Fruit fly (Drosophila melanogaster): ENCODE data around the gene CG43445.

Gene CG43445

dm6 chr3R:17943359-17944232, 32.4 kb downstream of the CG43445 start (continued):
- TF ChIP-seq CG15011 (GFP tag; optimal IDR thresholded peaks at IDR 0.05) (no peak), CG10565 (GFP tag; optimal IDR thresholded peaks at IDR 0.05) (no peak), gem (tag; optimal IDR thresholded peaks at IDR 0.05) (peak; percentile 74), D19B (GFP tag; optimal IDR thresholded peaks at IDR 0.05) (peak; percentile 13), CG11093 (GFP tag; IDR thresholded peaks at IDR 0.05) (no peak), disco-r (GFP tag; optimal IDR thresholded peaks at IDR 0.05) (peak; percentile 2), Bteb2 (GFP tag; optimal IDR thresholded peaks at IDR 0.05) (no peak), cg (GFP tag; optimal IDR thresholded peaks at IDR 0.05) (no peak), bcd (GFP tag; optimal IDR thresholded peaks at IDR 0.05) (peak; percentile 42), rib (GFP tag; IDR thresholded peaks at IDR 0.05) (no peak), trem (tag; optimal IDR thresholded peaks at IDR 0.05) (no peak), CG10267 (tag; optimal IDR thresholded peaks at IDR 0.05) (peak; percentile 27), CHES-1-like (GFP tag; optimal IDR thresholded peaks at IDR 0.05) (peak; percentile 45), CG9817 (tag; optimal IDR thresholded peaks at IDR 0.05) (peak; percentile 25), CG18599 (GFP tag; optimal IDR thresholded peaks at IDR 0.05) (peak; percentile 66), dimm (GFP tag; IDR thresholded peaks at IDR 0.05) (no peak), Dbx (GFP tag; IDR thresholded peaks at IDR 0.05) (no peak), CG7556 (GFP tag; optimal IDR thresholded peaks at IDR 0.05) (peak; percentile 60), CG1233 (GFP tag; optimal IDR thresholded peaks at IDR 0.05) (peak; percentile 37), H2.0 (GFP tag; IDR thresholded peaks at IDR 0.05) (0 out of 2 replicates have a peak, but pooled peaks have one; percentile 6), corto (GFP tag; optimal IDR thresholded peaks at IDR 0.05) (no peak), run (tag; optimal IDR thresholded peaks at IDR 0.05) (no peak), Abd-B (GFP tag; optimal IDR thresholded peaks at IDR 0.05) (peak; percentile 32), mirr (GFP tag; optimal IDR thresholded peaks at IDR 0.05) (no peak), CG32532 (GFP tag; IDR thresholded peaks at IDR 0.05) (peak; percentile 43; the same call in 1 of the 2 replicates), MTF-1 (GFP tag; optimal IDR thresholded peaks at IDR 0.05; ENCODE audit: borderline replicate concordance) (no peak), Mad (GFP tag; optimal IDR thresholded peaks at IDR 0.05) (peak; percentile 6), sc (optimal IDR thresholded peaks at IDR 0.05) (no peak), sc (GFP tag; optimal IDR thresholded peaks at IDR 0.05) (peak; percentile 37), Scr (GFP tag; IDR thresholded peaks at IDR 0.05; ENCODE audit: partially characterized antibody) (0 out of 2 replicates have a peak, but pooled peaks have one; percentile 22), CG3163 (GFP tag; optimal IDR thresholded peaks at IDR 0.05) (peak; percentile 99), ssp (GFP tag; IDR thresholded peaks at IDR 0.05) (no peak), prd (optimal IDR thresholded peaks at IDR 0.05) (no peak), prd (GFP tag; IDR thresholded peaks at IDR 0.05) (peak; percentile 60), CG6791 (GFP tag; IDR thresholded peaks at IDR 0.05; ENCODE audit: partially characterized antibody) (no peak), Dip3 (GFP tag; optimal IDR thresholded peaks at IDR 0.05) (no peak), CG2712 (tag; optimal IDR thresholded peaks at IDR 0.05) (peak; percentile 70), pros (GFP tag; optimal IDR thresholded peaks at IDR 0.05) (no peak), trh (GFP tag; optimal IDR thresholded peaks at IDR 0.05) (no peak), ase (GFP tag; IDR thresholded peaks at IDR 0.05) (no peak), amos (GFP tag; IDR thresholded peaks at IDR 0.05; ENCODE audit: partially characterized antibody) (no peak; the same call in 1 of the 2 replicates), Hmr (GFP tag; optimal IDR thresholded peaks at IDR 0.05) (peak; percentile 49), Aef1 (GFP tag; IDR thresholded peaks at IDR 0.05) (no peak), CG3726 (GFP tag; IDR thresholded peaks at IDR 0.05) (no peak), usp (GFP tag; optimal IDR thresholded peaks at IDR 0.05) (no peak), CG16863 (GFP tag; optimal IDR thresholded peaks at IDR 0.05) (peak; percentile 42), CG2116 (GFP tag; optimal IDR thresholded peaks at IDR 0.05) (no peak), gcm (GFP tag; optimal IDR thresholded peaks at IDR 0.05) (peak; percentile 60), CG10654 (GFP tag; optimal IDR thresholded peaks at IDR 0.05) (peak; percentile 17)

All from whole organism, embryonic.